Fruit fly (Drosophila melanogaster) Kc167 (cell line): ENCODE data around the gene Dhrs4.

Experiments used
- Myc ChIP-seq: fragments of >200 bp; optimal IDR thresholded peaks from 2 replicates; lab custom pipeline; 2017; ENCODE audit warnings: missing external identifiers
- Sin3A ChIP-seq: fragments of >200 bp; optimal IDR thresholded peaks from 2 replicates; lab custom pipeline; 2018; ENCODE audit warnings: missing external identifiers
- h ChIP-seq: fragments of >200 bp; optimal IDR thresholded peaks from 3 replicates; lab custom pipeline; 2018; ENCODE audit warnings: missing external identifiers
- insv ChIP-seq: fragments of >200 bp; optimal IDR thresholded peaks from 3 replicates; lab custom pipeline; 2018; ENCODE audit warnings: missing external identifiers
- psq ChIP-seq: fragments of >200 bp; optimal IDR thresholded peaks from 2 replicates; lab custom pipeline; 2017; ENCODE audit warnings: missing external identifiers
- ttk ChIP-seq: sonication (Bioruptor generic); optimal IDR thresholded peaks from 2 replicates; lab custom pipeline; 2017; ENCODE audit warnings: missing external identifiers

Gene Dhrs4

dm6 chr3L:5141380-5142101 lies at the start of gene Dhrs4, which contains the start of gene Gdap1:
Gene Dhrs4, minus strand, starts transcription at chr3L:5141646.
Gene Gdap1, plus strand, starts transcription at chr3L:5141953.
- TF ChIP-seq h (lab: Kevin White, UChicago) = no peak
- TF ChIP-seq ttk (lab: Kevin White, UChicago) = no peak
- TF ChIP-seq psq (lab: Kevin White, UChicago) = no peak
- no peak for TF ChIP-seq insv
- no peak for TF ChIP-seq Myc (lab: Kevin White, UChicago)
- TF ChIP-seq Sin3A = no peak

dm6 chr3L:5188402-5188801 lies 47.0 kb upstream of the Dhrs4 start:
- TF ChIP-seq ttk (lab: Kevin White, UChicago) (no peak), Myc (lab: Kevin White, UChicago) (no peak), insv (no peak), psq (lab: Kevin White, UChicago) (no peak), Sin3A (no peak), h (lab: Kevin White, UChicago) (no peak)

DNA sequence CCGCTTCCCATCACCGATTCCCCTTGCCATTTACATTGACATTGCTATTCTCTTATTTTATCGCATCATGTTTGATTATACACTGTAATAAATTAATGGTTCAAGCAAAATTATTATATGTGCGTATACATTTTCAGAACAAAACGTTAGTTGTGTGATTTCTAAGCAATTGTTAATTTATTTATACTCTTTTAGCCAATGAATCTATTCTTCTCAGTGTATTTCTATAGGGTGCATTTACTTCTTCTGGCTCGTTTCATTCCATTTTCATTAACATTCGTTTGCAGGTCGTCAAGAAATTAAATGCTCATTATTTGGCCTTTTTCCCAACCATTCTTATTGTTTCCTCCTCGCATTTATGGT lies 46.1 kb upstream of the Dhrs4 start:
- no peak for TF ChIP-seq h (lab: Kevin White, UChicago)
- TF ChIP-seq psq (lab: Kevin White, UChicago) = no peak
- no peak for TF ChIP-seq Myc (lab: Kevin White, UChicago)
- no peak for TF ChIP-seq insv
- no peak for TF ChIP-seq Sin3A
- no peak for TF ChIP-seq ttk (lab: Kevin White, UChicago)

DNA sequence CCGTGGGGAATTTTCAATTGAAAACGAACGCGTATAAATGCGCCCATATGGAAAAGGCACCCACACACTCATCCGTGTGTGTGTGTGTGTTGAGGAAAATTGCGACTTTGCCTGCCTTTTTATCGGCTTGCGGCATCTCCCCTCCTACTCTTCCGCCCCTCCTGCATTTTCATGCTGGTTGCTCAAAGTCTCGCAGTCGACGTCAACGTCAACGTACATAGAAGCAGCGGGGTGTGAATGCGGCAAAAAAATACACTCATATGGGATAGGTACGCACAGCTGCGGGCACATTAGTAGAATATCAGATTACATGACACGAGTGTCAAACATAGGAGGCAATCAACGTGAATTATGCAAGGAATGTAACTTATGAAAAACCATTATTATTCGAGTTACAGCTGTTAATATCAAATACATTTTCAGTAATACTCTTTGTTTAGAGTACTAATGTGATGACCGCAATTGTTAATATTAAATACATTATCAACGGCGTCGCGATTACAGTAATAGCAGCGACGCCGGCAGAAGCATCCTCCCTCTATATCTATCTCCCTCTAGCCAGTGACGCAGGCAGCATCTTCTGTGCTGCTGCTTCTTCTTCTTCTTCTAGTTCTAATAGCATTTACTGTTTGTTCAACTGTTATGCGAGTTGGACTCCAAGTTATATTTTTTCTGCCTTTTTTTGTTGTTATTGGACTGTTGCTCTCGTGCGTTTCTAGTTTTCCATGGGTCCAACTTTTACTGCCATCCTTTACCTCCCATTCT lies 45.5 kb upstream of the Dhrs4 start:
- no peak for TF ChIP-seq Sin3A
- no peak for TF ChIP-seq ttk (lab: Kevin White, UChicago)
- TF ChIP-seq psq (lab: Kevin White, UChicago) = no peak
- no peak for TF ChIP-seq h (lab: Kevin White, UChicago)
- TF ChIP-seq insv = no peak
- no peak for TF ChIP-seq Myc (lab: Kevin White, UChicago)

dm6 chr3L:5184860-5185639 lies 43.6 kb upstream of the Dhrs4 start:
- no peak for TF ChIP-seq insv
- no peak for TF ChIP-seq Sin3A
- no peak for TF ChIP-seq Myc (lab: Kevin White, UChicago)
- TF ChIP-seq h (lab: Kevin White, UChicago) = no peak
- no peak for TF ChIP-seq psq (lab: Kevin White, UChicago)
- no peak for TF ChIP-seq ttk (lab: Kevin White, UChicago)

- no peak for TF ChIP-seq Myc (lab: Kevin White, UChicago)
- TF ChIP-seq psq (lab: Kevin White, UChicago) = peak; percentile 87
These were observed 43.0 kb upstream of the Dhrs4 start for dm6 chr3L:5184502-5184859.

DNA sequence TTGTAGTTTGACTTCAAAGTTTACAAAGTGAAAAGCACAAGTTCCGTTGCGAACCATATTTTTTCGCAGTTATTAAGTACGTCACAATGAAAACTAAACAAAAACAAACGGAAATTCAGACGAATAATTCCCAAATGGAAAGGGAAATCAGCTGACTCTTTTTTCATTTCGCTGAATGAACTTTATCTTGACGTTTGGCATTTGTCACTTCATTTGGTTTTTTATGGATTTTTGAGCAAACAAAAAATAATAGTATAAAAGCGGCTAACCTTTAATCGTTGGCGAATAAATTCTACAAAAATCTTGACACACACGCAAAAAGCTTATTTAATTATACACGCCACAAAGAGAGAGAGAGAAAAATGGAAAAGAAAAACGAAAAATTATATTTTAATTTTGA lies 42.2 kb upstream of the Dhrs4 start:
- no peak for TF ChIP-seq Myc (lab: Kevin White, UChicago)
- no peak for TF ChIP-seq ttk (lab: Kevin White, UChicago)
- no peak for TF ChIP-seq psq (lab: Kevin White, UChicago)
- no peak for TF ChIP-seq insv
- no peak for TF ChIP-seq h (lab: Kevin White, UChicago)
- TF ChIP-seq Sin3A = no peak

- TF ChIP-seq ttk (lab: Kevin White, UChicago) = no peak
- TF ChIP-seq Myc (lab: Kevin White, UChicago) = no peak
- TF ChIP-seq psq (lab: Kevin White, UChicago) = no peak
- no peak for TF ChIP-seq Sin3A
- TF ChIP-seq h (lab: Kevin White, UChicago) = no peak
- TF ChIP-seq insv = no peak
These were observed 41.6 kb upstream of the Dhrs4 start for dm6 chr3L:5182994-5183566.

DNA sequence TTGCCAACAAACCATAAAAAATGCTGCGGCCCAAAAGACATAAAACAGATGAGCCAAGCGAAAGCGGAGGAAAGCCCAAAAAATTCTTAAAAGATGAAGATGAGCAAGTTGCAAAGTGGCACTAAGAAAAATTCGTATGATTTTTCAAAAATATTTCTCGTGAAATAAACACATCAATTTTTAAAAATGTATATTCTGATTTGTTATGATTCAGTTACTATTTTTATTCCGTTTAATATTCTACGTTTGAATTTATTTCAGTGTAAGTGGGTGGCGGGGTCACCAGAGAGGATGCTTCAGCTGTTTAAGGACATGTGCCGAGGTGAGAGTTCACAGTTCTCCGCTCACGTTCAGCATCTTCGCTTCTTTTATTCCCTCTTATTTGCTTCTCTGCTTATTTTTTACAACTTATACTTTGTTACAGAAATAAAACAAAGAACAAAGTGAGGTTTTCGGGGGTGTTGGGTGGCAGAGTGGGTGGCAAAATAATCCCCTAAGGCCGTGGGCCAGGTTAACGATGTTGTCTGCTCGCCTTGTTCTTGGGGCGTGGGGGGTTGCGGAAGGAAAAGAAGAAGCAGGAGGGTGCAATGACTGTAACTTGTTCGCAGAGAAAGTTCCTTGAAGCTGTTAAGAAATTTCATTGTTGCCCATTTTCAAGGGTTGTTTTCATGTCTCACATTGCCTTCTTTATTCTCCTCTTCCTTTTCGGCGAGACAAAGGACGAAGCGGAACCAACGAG lies 41.0 kb upstream of the Dhrs4 start:
- TF ChIP-seq h (lab: Kevin White, UChicago) (no peak), insv (no peak), Sin3A (no peak), Myc (lab: Kevin White, UChicago) (no peak), ttk (lab: Kevin White, UChicago) (no peak), psq (lab: Kevin White, UChicago) (no peak)

dm6 chr3L:5180968-5181612 lies 39.6 kb upstream of the Dhrs4 start:
- no peak for TF ChIP-seq ttk (lab: Kevin White, UChicago)
- no peak for TF ChIP-seq psq (lab: Kevin White, UChicago)

DNA sequence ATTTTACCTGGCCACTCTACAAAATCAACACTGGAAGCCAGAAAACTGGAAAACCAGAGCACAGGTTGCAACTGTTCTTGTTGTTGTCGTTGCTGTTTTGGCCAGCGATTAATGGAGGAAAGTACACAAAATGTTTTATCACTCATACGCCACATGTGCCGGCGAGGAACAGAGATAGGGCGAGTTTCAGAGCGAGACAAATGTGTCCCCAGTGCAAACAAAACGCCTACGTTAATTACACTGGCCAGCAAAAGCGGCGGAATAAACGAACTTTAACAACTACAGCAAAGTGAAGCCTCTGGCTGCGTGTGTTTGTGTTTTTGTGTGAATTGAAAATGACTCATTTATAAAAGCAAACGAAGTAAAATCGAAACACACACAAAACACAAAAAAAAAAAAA lies 38.7 kb upstream of the Dhrs4 start:
- no peak for TF ChIP-seq psq (lab: Kevin White, UChicago)
- no peak for TF ChIP-seq Sin3A
